Worm (Caenorhabditis elegans) whole organism, young adult: ENCODE measurements around the gene pgm-2.

Experiments used
- C17E4.6 ChIP-seq: fragments of 200-800 bp; sonication (Bioruptor generic); IDR thresholded peaks from 2 replicates; pipeline ENCODE4 v1.3.6; 2022; ENCODE audit warnings: missing genetic modification reagents, missing genetic modification characterization, missing compliant biosample characterization
- T26A5.8 ChIP-seq: sonication (generic microtip); optimal IDR thresholded peaks from 2 replicates; lab custom pipeline; 2016; ENCODE audit warnings: missing genetic modification characterization, missing compliant biosample characterization
- Y67H2A.10 ChIP-seq: fragments of 200-800 bp; sonication (Bioruptor generic); conservative IDR thresholded peaks from 2 replicates; pipeline ENCODE4 v1.3.6; 2022; ENCODE audit warnings: missing genetic modification reagents, missing genetic modification characterization, missing compliant biosample characterization
- ama-1 ChIP-seq, 3 experiments: fragments of 150-350 bp in 1 of 3; sonication (generic microtip) in 2 of 3; optimal IDR thresholded peaks; 2 replicates each; lab custom pipeline; 2014 to 2018; ENCODE audit warnings: missing biosample characterization in 2 of 3, missing genetic modification characterization in 2 of 3, missing genetic modification reagents in 2 of 3
- egl-18 ChIP-seq: fragments of 200-800 bp; sonication (Bioruptor generic); IDR thresholded peaks from 2 replicates; pipeline ENCODE4 v1.3.6; 2022; ENCODE audit warnings: missing genetic modification reagents, missing genetic modification characterization, missing compliant biosample characterization
- lag-1 ChIP-seq: fragments of 200-800 bp; sonication (Bioruptor generic); IDR thresholded peaks from 2 replicates; pipeline ENCODE4 v1.3.6; 2022; ENCODE audit warnings: missing genetic modification reagents, missing genetic modification characterization, missing compliant biosample characterization
- lir-1 ChIP-seq: fragments of 200-800 bp; sonication (Bioruptor generic); conservative IDR thresholded peaks from 2 replicates; pipeline ENCODE4 v1.3.6; 2022; ENCODE audit warnings: missing genetic modification reagents, missing genetic modification characterization, missing compliant biosample characterization
- lsy-27 ChIP-seq: sonication (generic microtip); optimal IDR thresholded peaks from 2 replicates; lab custom pipeline; 2017; ENCODE audit warnings: missing genetic modification characterization, mild to moderate bottlenecking, missing compliant biosample characterization, antibody characterized with exemption, missing genotype, borderline replicate concordance; ENCODE audit not compliant: insufficient read depth
- nhr-120 ChIP-seq: fragments of 200-800 bp; sonication (Bioruptor generic); IDR thresholded peaks from 2 replicates; pipeline ENCODE4 v1.3.6; 2022; ENCODE audit warnings: missing genetic modification characterization, missing compliant biosample characterization
- pha-4 ChIP-seq: fragments of 150-350 bp; sonication (generic microtip); optimal IDR thresholded peaks from 2 replicates; lab custom pipeline; 2014; ENCODE audit warnings: missing biosample characterization, missing genetic modification reagents, missing genetic modification characterization
- sea-2 ChIP-seq: fragments of 200-800 bp; sonication (Bioruptor generic); IDR thresholded peaks from 2 replicates; pipeline ENCODE4 v1.3.6; 2022; ENCODE audit warnings: missing genetic modification characterization, missing compliant biosample characterization
- sptf-2 ChIP-seq: fragments of 200-800 bp; sonication (Bioruptor generic); optimal IDR thresholded peaks from 2 replicates; lab custom pipeline; 2018; ENCODE audit warnings: mild to moderate bottlenecking, missing genetic modification characterization, missing compliant biosample characterization
- unc-130 ChIP-seq: sonication (generic microtip); optimal IDR thresholded peaks from 2 replicates; lab custom pipeline; 2016; ENCODE audit warnings: missing genetic modification reagents, missing genetic modification characterization, missing compliant biosample characterization

ce11 chrIII:13301983-13302382, 2.8 kb downstream of the pgm-2 start:
- TF ChIP-seq lag-1 (GFP tag; lab: Robert Waterston, UW) (no peak), T26A5.8 (no peak), nhr-120 (GFP tag; lab: Robert Waterston, UW) (no peak), egl-18 (GFP tag; lab: Robert Waterston, UW) (no peak), Y67H2A.10 (GFP tag; lab: Robert Waterston, UW) (no peak), pha-4 (tag; lab: Kevin White, UChicago) (no peak), unc-130 (GFP tag; lab: Kevin White, UChicago) (no peak), sptf-2 (GFP tag; lab: Kevin White, UChicago) (no peak), lir-1 (no peak), sea-2 (GFP tag; lab: Robert Waterston, UW) (no peak), C17E4.6 (GFP tag; lab: Robert Waterston, UW) (no peak), lsy-27 (tag; lab: Kevin White, UChicago) (no peak), ama-1 (optimal IDR thresholded peaks at IDR 0.05; lab: Kevin White, UChicago) (no peak), ama-1 (GFP tag; optimal IDR thresholded peaks at IDR 0.05; lab: Kevin White, UChicago) (no peak)
